Fruit fly (Drosophila melanogaster): ENCODE results near the gene CG1965.
A peak's percentile ranks its signal among the peaks of the same experiment; 100 is the strongest.

CG1965 gene

dm6 chr3R:7107713-7108588, 40.8 kb downstream of the CG1965 start:
- peak; percentile 6 for TF ChIP-seq Smox (GFP tag; optimal IDR thresholded peaks at IDR 0.05)
- peak; percentile 38 for TF ChIP-seq Hr4 (GFP tag; optimal IDR thresholded peaks at IDR 0.05)
- peak; percentile 24 for TF ChIP-seq CG3032 (tag; optimal IDR thresholded peaks at IDR 0.05)
- no peak for TF ChIP-seq CG8319 (GFP tag; optimal IDR thresholded peaks at IDR 0.05)
- peak; percentile 75 for TF ChIP-seq svp (GFP tag)
- TF ChIP-seq CG4318 (GFP tag; optimal IDR thresholded peaks at IDR 0.05), result no peak
- no peak for TF ChIP-seq cyc (GFP tag; optimal IDR thresholded peaks at IDR 0.05)
- TF ChIP-seq CG1621 (tag; optimal IDR thresholded peaks at IDR 0.05), result peak; percentile 44
- peak; percentile 35 for TF ChIP-seq fkh (GFP tag; optimal IDR thresholded peaks at IDR 0.05)
- TF ChIP-seq Hr38 (GFP tag; optimal IDR thresholded peaks at IDR 0.05), result no peak
- no peak for TF ChIP-seq CG16779 (tag; optimal IDR thresholded peaks at IDR 0.05)
- TF ChIP-seq Hr39 (GFP tag; optimal IDR thresholded peaks at IDR 0.05), result peak; percentile 19
- peak; percentile 1 for TF ChIP-seq CG8632 (GFP tag; optimal IDR thresholded peaks at IDR 0.05)
- TF ChIP-seq CG6276 (GFP tag; optimal IDR thresholded peaks at IDR 0.05), result peak; percentile 11
- TF ChIP-seq dsx (GFP tag; optimal IDR thresholded peaks at IDR 0.05; ENCODE audit: poor library complexity, severe bottlenecking), result peak; percentile 80
- TF ChIP-seq CG11902 (GFP tag; optimal IDR thresholded peaks at IDR 0.05), result no peak
- TF ChIP-seq vri (GFP tag; optimal IDR thresholded peaks at IDR 0.05), result peak; percentile 38
- peak; percentile 12 for TF ChIP-seq Ets96B (tag; optimal IDR thresholded peaks at IDR 0.05)
- TF ChIP-seq Met (GFP tag; optimal IDR thresholded peaks at IDR 0.05), result peak; percentile 7
- peak; percentile 9 for TF ChIP-seq CG10631 (GFP tag; optimal IDR thresholded peaks at IDR 0.05)
- peak; percentile 80 for TF ChIP-seq Eip78C (GFP tag)
- peak; percentile 7 for TF ChIP-seq esn (GFP tag; optimal IDR thresholded peaks at IDR 0.05)
- no peak for TF ChIP-seq Sox102F (GFP tag; optimal IDR thresholded peaks at IDR 0.05)

dm6 chr3R:7108589-7109312, 41.5 kb downstream of the CG1965 start:
- TF ChIP-seq CG8119 (GFP tag; IDR thresholded peaks at IDR 0.05), result no peak
- TF ChIP-seq CG8319 (GFP tag; optimal IDR thresholded peaks at IDR 0.05), result peak; percentile 92
- TF ChIP-seq acj6 (GFP tag; optimal IDR thresholded peaks at IDR 0.05), result peak; percentile 96
- TF ChIP-seq net (GFP tag; optimal IDR thresholded peaks at IDR 0.05), result peak; percentile 96
- TF ChIP-seq spab (GFP tag; optimal IDR thresholded peaks at IDR 0.05), result peak; percentile 93
- TF ChIP-seq CG31627 (GFP tag; optimal IDR thresholded peaks at IDR 0.05), result peak; percentile 98
- TF ChIP-seq CG7368 (GFP tag; optimal IDR thresholded peaks at IDR 0.05), result peak; percentile 92
- peak; percentile 99 for TF ChIP-seq svp (GFP tag)
- peak; percentile 96 for TF ChIP-seq CG6276 (GFP tag; optimal IDR thresholded peaks at IDR 0.05)
- peak; percentile 98 for TF ChIP-seq CG32006 (GFP tag; optimal IDR thresholded peaks at IDR 0.05)
- no peak for TF ChIP-seq fkh (GFP tag; optimal IDR thresholded peaks at IDR 0.05)
- TF ChIP-seq Ets96B (tag; optimal IDR thresholded peaks at IDR 0.05), result peak; percentile 96
- TF ChIP-seq eg (GFP tag; IDR thresholded peaks at IDR 0.05), result no peak
- TF ChIP-seq CG10631 (GFP tag; optimal IDR thresholded peaks at IDR 0.05), result peak; percentile 97
- TF ChIP-seq topi (GFP tag; optimal IDR thresholded peaks at IDR 0.05), result peak; percentile 98
- peak; percentile 96 for TF ChIP-seq Eip75B (GFP tag; optimal IDR thresholded peaks at IDR 0.05)
- TF ChIP-seq achi (GFP tag; optimal IDR thresholded peaks at IDR 0.05), result peak; percentile 96
- peak; percentile 85 for TF ChIP-seq fd85E (GFP tag; optimal IDR thresholded peaks at IDR 0.05)
- TF ChIP-seq CG15336 (GFP tag; IDR thresholded peaks at IDR 0.05), result no peak
- TF ChIP-seq CG11294 (GFP tag; IDR thresholded peaks at IDR 0.05), result no peak
- TF ChIP-seq Lpt (GFP tag; optimal IDR thresholded peaks at IDR 0.05), result peak; percentile 97
- TF ChIP-seq CG9139 (GFP tag; optimal IDR thresholded peaks at IDR 0.05), result peak; percentile 85
- peak; percentile 93 for TF ChIP-seq CG6792 (GFP tag; optimal IDR thresholded peaks at IDR 0.05)
- peak; percentile 98 for TF ChIP-seq esn (GFP tag; optimal IDR thresholded peaks at IDR 0.05)
- TF ChIP-seq CG3032 (tag; optimal IDR thresholded peaks at IDR 0.05), result peak; percentile 96
- TF ChIP-seq Sox15 (GFP tag; optimal IDR thresholded peaks at IDR 0.05), result peak; percentile 90
- peak; percentile 92 for TF ChIP-seq CG10669 (GFP tag; optimal IDR thresholded peaks at IDR 0.05)
- TF ChIP-seq lz (GFP tag; optimal IDR thresholded peaks at IDR 0.05), result peak; percentile 97
- peak; percentile 89 for TF ChIP-seq vri (GFP tag; optimal IDR thresholded peaks at IDR 0.05)
- TF ChIP-seq CG16779 (tag; optimal IDR thresholded peaks at IDR 0.05), result peak; percentile 77
- TF ChIP-seq Hr39 (GFP tag; optimal IDR thresholded peaks at IDR 0.05), result peak; percentile 97
- peak; percentile 99 for TF ChIP-seq Hr4 (GFP tag; optimal IDR thresholded peaks at IDR 0.05)
- peak; percentile 83 to 85 for TF ChIP-seq ss (GFP tag; optimal IDR thresholded peaks at IDR 0.05)
- peak; percentile 95 for TF ChIP-seq CG8632 (GFP tag; optimal IDR thresholded peaks at IDR 0.05)
- peak; percentile 97 for TF ChIP-seq CG3919 (GFP tag; optimal IDR thresholded peaks at IDR 0.05)
- peak; percentile 97 for TF ChIP-seq Smox (GFP tag; optimal IDR thresholded peaks at IDR 0.05)

Data from whole organism, prepupa.